Worm (Caenorhabditis elegans) whole organism, late embryonic: ENCODE results near the gene ZK1248.15.
A peak's percentile ranks its signal among the peaks of the same experiment; 100 is the strongest.

Experiments
- C08G9.2 ChIP-seq: sonication (generic microtip); optimal IDR thresholded peaks from 2 replicates; lab custom pipeline; 2016; ENCODE audit warnings: mild to moderate bottlenecking, missing genetic modification characterization, moderate library complexity, missing compliant biosample characterization
- C38D4.7 ChIP-seq: fragments of 200-800 bp; sonication (Bioruptor generic); optimal IDR thresholded peaks from 2 replicates; lab custom pipeline; 2018; ENCODE audit warnings: mild to moderate bottlenecking, missing genetic modification characterization, moderate library complexity, missing compliant biosample characterization
- F13H6.1 ChIP-seq: sonication (generic microtip); optimal IDR thresholded peaks from 2 replicates; lab custom pipeline; 2016; ENCODE audit warnings: missing genetic modification characterization, missing compliant biosample characterization
- K02D7.2 ChIP-seq: sonication (generic microtip); optimal IDR thresholded peaks from 2 replicates; lab custom pipeline; 2017; ENCODE audit warnings: mild to moderate bottlenecking, missing genetic modification characterization, missing compliant biosample characterization
- ceh-14 ChIP-seq: sonication (generic microtip); optimal IDR thresholded peaks from 2 replicates; lab custom pipeline; 2016; ENCODE audit warnings: missing genotype, missing genetic modification characterization, missing compliant biosample characterization
- ceh-2 ChIP-seq: sonication (generic microtip); optimal IDR thresholded peaks from 2 replicates; lab custom pipeline; 2016; ENCODE audit warnings: missing genotype, missing genetic modification characterization, missing compliant biosample characterization
- ceh-22 ChIP-seq: sonication (generic microtip); optimal IDR thresholded peaks from 2 replicates; lab custom pipeline; 2017; ENCODE audit warnings: missing biosample characterization, missing genetic modification characterization
- ceh-45 ChIP-seq: fragments of 200-800 bp; sonication (Bioruptor generic); IDR thresholded peaks from 2 replicates; pipeline ENCODE4 v1.3.6; 2022; ENCODE audit warnings: missing genetic modification reagents, missing genetic modification characterization, missing compliant biosample characterization
- ceh-48 ChIP-seq: sonication (generic microtip); optimal IDR thresholded peaks from 2 replicates; lab custom pipeline; 2016; ENCODE audit warnings: missing genetic modification characterization, inconsistent platforms, missing compliant biosample characterization
- che-1 ChIP-seq: sonication (generic microtip); optimal IDR thresholded peaks from 2 replicates; lab custom pipeline; 2016; ENCODE audit warnings: mild to moderate bottlenecking, missing genetic modification characterization, missing compliant biosample characterization
- elt-2 ChIP-seq: sonication (generic microtip); optimal IDR thresholded peaks from 2 replicates; lab custom pipeline; 2016; ENCODE audit warnings: missing genetic modification reagents, missing genetic modification characterization, missing compliant biosample characterization
- elt-4 ChIP-seq: sonication (generic microtip); optimal IDR thresholded peaks from 2 replicates; lab custom pipeline; 2016; ENCODE audit warnings: missing genetic modification characterization, missing compliant biosample characterization
- ets-4 ChIP-seq: sonication (generic microtip); optimal IDR thresholded peaks from 2 replicates; lab custom pipeline; 2016; ENCODE audit warnings: missing genetic modification characterization, missing compliant biosample characterization
- fkh-6 ChIP-seq: sonication (generic microtip); optimal IDR thresholded peaks from 2 replicates; lab custom pipeline; 2016; ENCODE audit warnings: missing genetic modification characterization, missing compliant biosample characterization
- hlh-15 ChIP-seq: sonication (generic microtip); optimal IDR thresholded peaks from 2 replicates; lab custom pipeline; 2016; ENCODE audit warnings: missing genetic modification characterization, missing compliant biosample characterization
- hlh-30 ChIP-seq: sonication (generic microtip); optimal IDR thresholded peaks from 2 replicates; lab custom pipeline; 2017; ENCODE audit warnings: antibody characterized with exemption, missing genetic modification characterization, missing compliant biosample characterization; ENCODE audit not compliant: insufficient read depth
- hlh-6 ChIP-seq: sonication (generic microtip); optimal IDR thresholded peaks from 2 replicates; lab custom pipeline; 2016; ENCODE audit warnings: missing genotype, missing genetic modification characterization, missing compliant biosample characterization
- hlh-8 ChIP-seq: sonication (generic microtip); optimal IDR thresholded peaks from 2 replicates; lab custom pipeline; 2016; ENCODE audit warnings: missing genotype, missing genetic modification characterization, missing compliant biosample characterization
- lin-11 ChIP-seq: fragments of 200-800 bp; sonication (Bioruptor generic); optimal IDR thresholded peaks from 2 replicates; lab custom pipeline; 2018; ENCODE audit warnings: mild to moderate bottlenecking, missing genetic modification characterization, missing compliant biosample characterization
- mec-3 ChIP-seq: sonication (generic microtip); optimal IDR thresholded peaks from 2 replicates; lab custom pipeline; 2016; ENCODE audit warnings: borderline replicate concordance, missing genetic modification characterization, missing compliant biosample characterization
- nfya-1 ChIP-seq: sonication (generic microtip); optimal IDR thresholded peaks from 2 replicates; lab custom pipeline; 2017; ENCODE audit warnings: missing genetic modification characterization, mild to moderate bottlenecking, missing compliant biosample characterization, antibody characterized with exemption, moderate library complexity
- nhr-11 ChIP-seq: fragments of 150-350 bp; optimal IDR thresholded peaks from 2 replicates; lab custom pipeline; 2014; ENCODE audit warnings: missing biosample characterization, missing genetic modification characterization
- pag-3 ChIP-seq: sonication (generic microtip); optimal IDR thresholded peaks from 2 replicates; lab custom pipeline; 2016; ENCODE audit warnings: missing compliant biosample characterization, missing genetic modification characterization, borderline replicate concordance
- pax-1 ChIP-seq: fragments of 150-350 bp; optimal IDR thresholded peaks from 2 replicates; lab custom pipeline; 2014; ENCODE audit warnings: missing biosample characterization, missing genetic modification characterization
- pha-2 ChIP-seq: sonication (generic microtip); optimal IDR thresholded peaks from 2 replicates; lab custom pipeline; 2017; ENCODE audit warnings: mild to moderate bottlenecking, missing genetic modification characterization, missing compliant biosample characterization
- pha-4 ChIP-seq: fragments of 150-350 bp; optimal IDR thresholded peaks from 2 replicates; lab custom pipeline; 2018; ENCODE audit warnings: missing biosample characterization, missing genetic modification reagents, missing genetic modification characterization
- rnt-1 ChIP-seq: sonication (generic microtip); optimal IDR thresholded peaks from 2 replicates; lab custom pipeline; 2016; ENCODE audit warnings: missing genetic modification characterization, missing compliant biosample characterization
- sdc-2 ChIP-seq: sonication (generic microtip); optimal IDR thresholded peaks from 2 replicates; lab custom pipeline; 2016; ENCODE audit warnings: missing genotype, missing genetic modification characterization, missing compliant biosample characterization
- sox-2 ChIP-seq: fragments of 200-800 bp; sonication (Bioruptor generic); IDR thresholded peaks from 2 replicates; pipeline ENCODE4 v1.3.6; 2022; ENCODE audit warnings: missing genetic modification reagents, missing genetic modification characterization, missing compliant biosample characterization
- sox-4 ChIP-seq: sonication (generic microtip); optimal IDR thresholded peaks from 2 replicates; lab custom pipeline; 2017; ENCODE audit warnings: mild to moderate bottlenecking, missing genetic modification characterization, inconsistent platforms, missing compliant biosample characterization
- tbx-2 ChIP-seq: sonication (generic microtip); optimal IDR thresholded peaks from 2 replicates; lab custom pipeline; 2016; ENCODE audit warnings: missing genetic modification characterization, missing compliant biosample characterization
- tbx-7 ChIP-seq: sonication (generic microtip); optimal IDR thresholded peaks from 2 replicates; lab custom pipeline; 2016; ENCODE audit warnings: missing genotype, missing genetic modification characterization, missing compliant biosample characterization
- unc-42 ChIP-seq: sonication (generic microtip); optimal IDR thresholded peaks from 2 replicates; lab custom pipeline; 2016; ENCODE audit warnings: missing genotype, missing genetic modification characterization, missing compliant biosample characterization
- unc-86 ChIP-seq: sonication (generic microtip); optimal IDR thresholded peaks from 2 replicates; lab custom pipeline; 2016; ENCODE audit warnings: missing genetic modification characterization, missing compliant biosample characterization
- zip-5 ChIP-seq: sonication (generic microtip); optimal IDR thresholded peaks from 2 replicates; lab custom pipeline; 2016; ENCODE audit warnings: missing genetic modification characterization, missing compliant biosample characterization
- ztf-16 ChIP-seq: sonication (generic microtip); optimal IDR thresholded peaks from 2 replicates; lab custom pipeline; 2017; ENCODE audit warnings: missing genetic modification characterization, missing compliant biosample characterization

Gene ZK1248.15

ce11 chrII:5872414-5872813, 34.1 kb upstream of the ZK1248.15 start:
- no peak for TF ChIP-seq fkh-6 (tag; lab: Kevin White, UChicago)
- TF ChIP-seq elt-4 (tag; lab: Kevin White, UChicago): no peak
- no peak for TF ChIP-seq F13H6.1 (tag; lab: Kevin White, UChicago)
- TF ChIP-seq ceh-22: no peak
- TF ChIP-seq che-1 (tag; lab: Kevin White, UChicago): no peak
- TF ChIP-seq ceh-2 (tag; lab: Kevin White, UChicago): no peak
- TF ChIP-seq pha-2 (tag; lab: Kevin White, UChicago): no peak
- no peak for TF ChIP-seq zip-5 (tag; lab: Kevin White, UChicago)
- TF ChIP-seq C38D4.7 (GFP tag; lab: Kevin White, UChicago): no peak
- no peak for TF ChIP-seq elt-2 (tag; lab: Kevin White, UChicago)
- TF ChIP-seq pax-1: no peak
- TF ChIP-seq pha-4: no peak

DNA sequence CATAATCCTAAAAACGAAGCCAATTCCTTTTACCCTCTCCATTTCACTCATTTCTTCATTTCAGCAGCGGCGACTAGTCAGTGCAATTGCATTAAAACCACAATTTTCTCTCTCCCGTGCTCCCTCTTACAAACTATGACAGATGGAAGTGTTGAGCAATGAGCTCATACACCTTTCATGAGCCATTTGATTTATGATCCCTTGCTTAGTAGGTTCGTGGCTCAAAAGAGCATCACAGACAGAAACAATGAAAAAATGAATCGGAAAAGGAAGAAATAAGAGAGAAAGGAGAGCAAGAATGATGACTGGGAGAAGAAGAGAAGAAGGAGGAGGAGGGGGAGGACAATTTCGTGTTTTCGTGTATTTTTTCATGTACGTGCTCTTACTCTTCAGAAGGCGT, 33.2 kb upstream of the ZK1248.15 start:
- TF ChIP-seq hlh-8 (tag; lab: Kevin White, UChicago) (no peak), unc-42 (tag; lab: Kevin White, UChicago) (peak; percentile 21), rnt-1 (tag; lab: Kevin White, UChicago) (no peak), tbx-2 (tag; lab: Kevin White, UChicago) (peak; percentile 6), sox-4 (peak; percentile 8), nhr-11 (no peak), ceh-45 (GFP tag; lab: Robert Waterston, UW) (no peak), K02D7.2 (no peak)
- TF ChIP-seq, all 69 proteins: peak for 3

DNA sequence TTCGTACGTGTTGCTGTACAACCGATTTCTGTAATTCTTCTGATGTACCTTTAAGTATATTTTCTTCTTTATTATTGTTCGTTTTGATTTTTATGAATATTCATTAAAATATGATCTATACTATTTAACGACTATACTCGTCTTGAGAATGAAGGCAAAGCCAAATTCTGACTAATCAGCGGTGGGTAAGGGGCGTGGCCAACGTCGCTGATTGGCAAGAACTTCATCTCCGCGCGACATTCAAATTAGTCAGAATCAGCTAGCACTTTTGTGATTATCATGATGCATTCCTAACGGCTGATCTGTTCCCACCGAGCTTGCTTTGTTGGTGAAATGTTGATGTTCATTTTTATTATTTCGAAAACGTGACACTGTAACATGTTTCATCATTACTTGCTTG, 28.6 kb upstream of the ZK1248.15 start:
- TF ChIP-seq hlh-15 (tag; lab: Kevin White, UChicago) (no peak), ets-4 (tag; lab: Kevin White, UChicago) (no peak), ceh-48 (tag; lab: Kevin White, UChicago) (no peak), ceh-14 (tag; lab: Kevin White, UChicago) (no peak), nfya-1 (tag; lab: Kevin White, UChicago) (peak; percentile 75), K02D7.2 (no peak), tbx-2 (tag; lab: Kevin White, UChicago) (no peak), pag-3 (no peak), sdc-2 (tag; lab: Kevin White, UChicago) (no peak)
- TF ChIP-seq, all 69 proteins: peak for 1

- no peak for TF ChIP-seq ceh-45 (GFP tag; lab: Robert Waterston, UW)
- TF ChIP-seq tbx-7 (tag; lab: Kevin White, UChicago): no peak
- TF ChIP-seq unc-86 (tag; lab: Kevin White, UChicago): no peak
- TF ChIP-seq pha-2 (tag; lab: Kevin White, UChicago): no peak
- TF ChIP-seq mec-3 (tag; lab: Kevin White, UChicago): no peak
- no peak for TF ChIP-seq ztf-16 (tag; lab: Kevin White, UChicago)
- TF ChIP-seq ceh-48 (tag; lab: Kevin White, UChicago): no peak
- no peak for TF ChIP-seq hlh-30 (tag; lab: Kevin White, UChicago)
- TF ChIP-seq hlh-6: no peak
- TF ChIP-seq sdc-2 (tag; lab: Kevin White, UChicago): no peak
- no peak for TF ChIP-seq sox-2 (GFP tag; lab: Robert Waterston, UW)
- TF ChIP-seq pax-1: no peak
- no peak for TF ChIP-seq lin-11
- no peak for TF ChIP-seq unc-42 (tag; lab: Kevin White, UChicago)
- no peak for TF ChIP-seq che-1 (tag; lab: Kevin White, UChicago)
- no peak for TF ChIP-seq C08G9.2 (tag; lab: Kevin White, UChicago)
Measured at ce11 chrII:5865405-5866308, 27.3 kb upstream of the ZK1248.15 start, which contains the start of gene F55C12.19. Gene F55C12.19, plus strand, starts transcription at chrII:5866139.
